Worm (Caenorhabditis elegans): Measurements from ENCODE around the gene C29F9.12.
A peak's percentile ranks its signal among the peaks of the same experiment; 100 is the strongest.

ce11 chrIII:154168-154567 is 32.3 kb upstream of the C29F9.12 start:
- TF ChIP-seq nhr-11 (tag; optimal IDR thresholded peaks at IDR 0.05) = no peak
- TF ChIP-seq nhr-90 (tag; optimal IDR thresholded peaks at IDR 0.05; ENCODE audit: poor library complexity) = peak; percentile 61
- TF ChIP-seq unc-86 (tag; optimal IDR thresholded peaks at IDR 0.05) = no peak
- no peak for TF ChIP-seq ama-1 (optimal IDR thresholded peaks at IDR 0.05)
- no peak for TF ChIP-seq nhr-237 (tag; optimal IDR thresholded peaks at IDR 0.05)
- no peak for TF ChIP-seq tbx-2 (tag; optimal IDR thresholded peaks at IDR 0.05)
- TF ChIP-seq fkh-4 (tag; optimal IDR thresholded peaks at IDR 0.05; ENCODE audit: borderline replicate concordance) = no peak

All from whole organism, L1 larva.